Fruit fly (Drosophila melanogaster) whole organism, pupa: Measurements from ENCODE around the gene CG7294.

Experiments used
- CG10348 ChIP-seq: fragments of 200-800 bp; sonication (Bioruptor generic); IDR thresholded peaks from 2 replicates; pipeline ENCODE4 v1.3.6; 2022; ENCODE audit warnings: missing biosample characterization, missing genetic modification characterization
- CG13204 ChIP-seq: fragments of 200-800 bp; sonication (Bioruptor generic); optimal IDR thresholded peaks from 2 replicates; lab custom pipeline; 2018; ENCODE audit warnings: missing biosample characterization, mild to moderate bottlenecking, missing genetic modification characterization, moderate library complexity
- CG15710 ChIP-seq: fragments of 200-800 bp; sonication (Bioruptor generic); optimal IDR thresholded peaks from 2 replicates; lab custom pipeline; 2018; ENCODE audit warnings: missing biosample characterization, mild to moderate bottlenecking, missing genetic modification characterization, moderate library complexity
- CG17806 ChIP-seq: fragments of 200-800 bp; sonication (Bioruptor generic); optimal IDR thresholded peaks from 2 replicates; lab custom pipeline; 2018; ENCODE audit warnings: missing biosample characterization, mild to moderate bottlenecking, missing genetic modification characterization, moderate library complexity
- CG32121 ChIP-seq: fragments of 200-800 bp; sonication (Bioruptor generic); IDR thresholded peaks from 2 replicates; pipeline ENCODE4 v1.3.6; 2022; ENCODE audit warnings: missing biosample characterization, missing genetic modification characterization
- CG4496 ChIP-seq: fragments of 200-800 bp; sonication (Bioruptor generic); IDR thresholded peaks from 3 replicates; pipeline ENCODE4 v1.3.6; 2022; ENCODE audit warnings: missing biosample characterization, missing genetic modification characterization
- CG8159 ChIP-seq: fragments of 200-800 bp; sonication (Bioruptor generic); optimal IDR thresholded peaks from 3 replicates; lab custom pipeline; 2018; ENCODE audit warnings: missing biosample characterization, mild to moderate bottlenecking, missing genetic modification characterization, moderate library complexity
- Pif1A ChIP-seq: fragments of 200-800 bp; sonication (Bioruptor generic); optimal IDR thresholded peaks from 3 replicates; lab custom pipeline; 2016; ENCODE audit warnings: missing biosample characterization, missing genetic modification characterization
- fd96Ca ChIP-seq: fragments of 200-800 bp; sonication (Bioruptor generic); IDR thresholded peaks from 3 replicates; pipeline ENCODE4 v1.3.6; 2022; ENCODE audit warnings: missing biosample characterization, missing genetic modification characterization
- rn ChIP-seq: fragments of 200-800 bp; sonication (Bioruptor generic); IDR thresholded peaks from 2 replicates; pipeline ENCODE4 v1.3.6; 2022; ENCODE audit warnings: missing biosample characterization, missing genetic modification characterization

dm6 chr2L:10688764-10689163 is 307 bp downstream of the CG7294 start:
- TF ChIP-seq CG4496 (GFP tag; lab: Robert Waterston, UW) (no peak), CG17806 (tag; lab: Kevin White, UChicago) (no peak), CG13204 (GFP tag; lab: Kevin White, UChicago) (no peak), Pif1A (GFP tag; lab: Kevin White, UChicago) (no peak), CG15710 (no peak), rn (GFP tag; lab: Robert Waterston, UW) (no peak), fd96Ca (GFP tag; lab: Robert Waterston, UW) (no peak), CG8159 (tag; lab: Kevin White, UChicago) (no peak), CG10348 (GFP tag; lab: Robert Waterston, UW) (no peak), CG32121 (no peak)
